Fruit fly (Drosophila melanogaster): ENCODE results near the gene Rbp9.

Rbp9 gene

DNA sequence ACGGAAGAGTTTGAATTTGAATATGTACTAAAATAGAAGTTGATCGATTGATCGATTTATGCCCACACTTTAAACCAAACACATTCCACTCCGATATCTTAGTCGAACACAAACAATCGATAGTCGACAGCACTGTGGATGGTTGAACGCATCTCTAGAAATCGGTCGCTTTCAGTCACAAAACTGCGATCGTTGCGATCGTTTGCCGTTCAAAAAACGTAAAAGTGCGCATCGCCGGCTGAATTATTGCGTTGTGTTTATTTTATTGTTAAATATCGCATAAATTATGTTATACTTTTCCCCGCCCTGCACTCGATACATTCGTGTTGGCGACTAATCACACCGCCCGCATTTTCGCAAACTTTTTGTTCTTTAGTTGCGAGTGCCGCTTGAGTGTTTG, 44.6 kb downstream of the Rbp9 start, which contains the start of gene Ccdc85 (continued):
- TF ChIP-seq CG10147 (GFP tag; optimal IDR thresholded peaks at IDR 0.05): no peak
- no peak for TF ChIP-seq kah (GFP tag; optimal IDR thresholded peaks at IDR 0.05)
- peak; percentile 98 for TF ChIP-seq mld (GFP tag; IDR thresholded peaks at IDR 0.05; ENCODE audit: partially characterized antibody)
- TF ChIP-seq E2f2 (GFP tag; IDR thresholded peaks at IDR 0.05): peak; percentile 74
- TF ChIP-seq CG3838 (GFP tag; optimal IDR thresholded peaks at IDR 0.05): no peak
- TF ChIP-seq MBD-R2 (GFP tag; IDR thresholded peaks at IDR 0.05): peak; percentile 36; the same call in 1 of the 2 replicates

- TF ChIP-seq knrl (GFP tag; IDR thresholded peaks at IDR 0.05; ENCODE audit: partially characterized antibody): no peak
- TF ChIP-seq lmd (GFP tag; IDR thresholded peaks at IDR 0.05): no peak
- TF ChIP-seq sd (tag; optimal IDR thresholded peaks at IDR 0.05): peak; percentile 53
- TF ChIP-seq ATbp (GFP tag; optimal IDR thresholded peaks at IDR 0.05): no peak
- no peak for TF ChIP-seq Gug (GFP tag; IDR thresholded peaks at IDR 0.05)
- no peak for TF ChIP-seq gsb (GFP tag; IDR thresholded peaks at IDR 0.05)
- TF ChIP-seq chn (GFP tag; optimal IDR thresholded peaks at IDR 0.05): no peak
- TF ChIP-seq zf30C (GFP tag; optimal IDR thresholded peaks at IDR 0.05): peak; percentile 61
- no peak for TF ChIP-seq NK7.1 (GFP tag; optimal IDR thresholded peaks at IDR 0.05)
- TF ChIP-seq CG2120 (GFP tag; optimal IDR thresholded peaks at IDR 0.05): no peak
- no peak for TF ChIP-seq CG7556 (GFP tag; optimal IDR thresholded peaks at IDR 0.05)
- TF ChIP-seq CG12299 (tag; optimal IDR thresholded peaks at IDR 0.05): no peak
- TF ChIP-seq Hr78 (GFP tag; optimal IDR thresholded peaks at IDR 0.05): no peak
- TF ChIP-seq Lhr (GFP tag; optimal IDR thresholded peaks at IDR 0.05): no peak
- no peak for TF ChIP-seq Bdp1 (GFP tag; optimal IDR thresholded peaks at IDR 0.05)
- no peak for TF ChIP-seq CG2129 (GFP tag; IDR thresholded peaks at IDR 0.05; ENCODE audit: partially characterized antibody)
- no peak for TF ChIP-seq chinmo (GFP tag; IDR thresholded peaks at IDR 0.05; ENCODE audit: partially characterized antibody)
- TF ChIP-seq bowl (GFP tag; IDR thresholded peaks at IDR 0.05): no peak
- TF ChIP-seq NC2β (GFP tag; optimal IDR thresholded peaks at IDR 0.05): no peak
- TF ChIP-seq al (GFP tag; IDR thresholded peaks at IDR 0.05): no peak
- no peak for TF ChIP-seq eve (GFP tag; optimal IDR thresholded peaks at IDR 0.05)
- no peak for TF ChIP-seq B-H2 (GFP tag; optimal IDR thresholded peaks at IDR 0.05)
- no peak for TF ChIP-seq fu2 (GFP tag; optimal IDR thresholded peaks at IDR 0.05)
- TF ChIP-seq zen (tag; optimal IDR thresholded peaks at IDR 0.05): peak; percentile 41
- TF ChIP-seq CG32767 (GFP tag; IDR thresholded peaks at IDR 0.05): 0 out of 2 replicates have a peak, but pooled peaks have one; percentile 36
- TF ChIP-seq sr (GFP tag; IDR thresholded peaks at IDR 0.05): no peak
- no peak for TF ChIP-seq Rfx (GFP tag; IDR thresholded peaks at IDR 0.05)
- TF ChIP-seq CG15696 (tag; optimal IDR thresholded peaks at IDR 0.05): peak; percentile 4
- TF ChIP-seq z (GFP tag; IDR thresholded peaks at IDR 0.05): no peak
- TF ChIP-seq jigr1 (GFP tag; IDR thresholded peaks at IDR 0.05): no peak
- TF ChIP-seq CG7839 (tag; optimal IDR thresholded peaks at IDR 0.05): no peak
- no peak for TF ChIP-seq Awh (GFP tag; IDR thresholded peaks at IDR 0.05)
- no peak for TF ChIP-seq her (GFP tag; optimal IDR thresholded peaks at IDR 0.05)
- TF ChIP-seq crp (GFP tag; optimal IDR thresholded peaks at IDR 0.05): no peak
- TF ChIP-seq CG12769 (tag; optimal IDR thresholded peaks at IDR 0.05): no peak
- no peak for TF ChIP-seq gcm2 (GFP tag; optimal IDR thresholded peaks at IDR 0.05)
- peak; percentile 41 for TF ChIP-seq D (optimal IDR thresholded peaks at IDR 0.05)
- no peak for TF ChIP-seq D (GFP tag; optimal IDR thresholded peaks at IDR 0.05)
- TF ChIP-seq Asciz (GFP tag; optimal IDR thresholded peaks at IDR 0.05): no peak
- TF ChIP-seq tll (GFP tag; optimal IDR thresholded peaks at IDR 0.05): peak in 1 of 2 experiments; percentile 50
- TF ChIP-seq MESR4 (GFP tag; optimal IDR thresholded peaks at IDR 0.05): no peak
- TF ChIP-seq cwo (GFP tag; optimal IDR thresholded peaks at IDR 0.05): no peak
- TF ChIP-seq CoRest (tag; optimal IDR thresholded peaks at IDR 0.05): no peak
- no peak for TF ChIP-seq Usf (GFP tag; optimal IDR thresholded peaks at IDR 0.05)
Observed at dm6 chr2L:2999609-3000008, 45.0 kb downstream of the Rbp9 start.

All from whole organism, embryonic.